Fruit fly (Drosophila melanogaster) S2 (cell line): Measurements from ENCODE around the gene Ldsdh1.

Experiments used
- CG8478 ChIP-seq: fragments of >200 bp; optimal IDR thresholded peaks from 2 replicates; lab custom pipeline; 2018
- CTCF ChIP-seq, 2 experiments: fragments of >200 bp; optimal IDR thresholded peaks; 2 replicates each; lab custom pipeline; 2018

DNA sequence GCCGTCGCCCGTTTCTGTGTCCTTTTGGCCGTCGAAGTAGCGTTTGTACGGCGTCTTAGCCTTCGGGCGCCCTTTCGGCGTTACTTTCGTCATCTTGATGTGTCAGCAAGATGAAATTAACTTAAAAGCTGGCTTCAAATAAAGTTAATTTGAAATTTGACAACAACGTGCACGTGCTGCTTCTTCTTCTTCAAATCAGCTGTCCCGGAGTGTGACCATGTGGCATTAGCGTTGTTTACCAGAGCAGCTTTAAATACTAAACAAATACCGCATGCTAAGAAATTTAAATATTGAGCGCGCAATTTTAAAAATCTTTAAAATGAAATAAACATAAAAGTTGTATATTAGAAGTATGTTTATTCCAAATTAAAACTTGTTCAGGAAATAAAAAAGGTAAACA, 39.5 kb upstream of the Ldsdh1 start, which contains the start of gene CG2260:
- no peak for TF ChIP-seq CG8478 (lab: Kevin White, UChicago)
- TF ChIP-seq CTCF (optimal IDR thresholded peaks at IDR 0.05; lab: Kevin White, UChicago), result no peak
